Fruit fly (Drosophila melanogaster) whole organism, pupa: ENCODE measurements around the gene CAH7.
A peak's percentile ranks its signal among the peaks of the same experiment; 100 is the strongest.

Experiments
- CG10348 ChIP-seq: fragments of 200-800 bp; sonication (Bioruptor generic); IDR thresholded peaks from 2 replicates; pipeline ENCODE4 v1.3.6; 2022; ENCODE audit warnings: missing biosample characterization, missing genetic modification characterization
- CG12605 ChIP-seq: fragments of 200-800 bp; sonication (Bioruptor generic); IDR thresholded peaks from 2 replicates; pipeline ENCODE4 v1.3.6; 2022; ENCODE audit warnings: missing biosample characterization, missing genetic modification characterization
- CG13204 ChIP-seq: fragments of 200-800 bp; sonication (Bioruptor generic); optimal IDR thresholded peaks from 2 replicates; lab custom pipeline; 2018; ENCODE audit warnings: missing biosample characterization, mild to moderate bottlenecking, missing genetic modification characterization, moderate library complexity
- CG14655 ChIP-seq: fragments of 200-800 bp; sonication (Bioruptor generic); optimal IDR thresholded peaks from 3 replicates; lab custom pipeline; 2017; ENCODE audit warnings: mild to moderate bottlenecking, missing biosample characterization, missing genetic modification reagents, missing genetic modification characterization
- CG15710 ChIP-seq: fragments of 200-800 bp; sonication (Bioruptor generic); optimal IDR thresholded peaks from 2 replicates; lab custom pipeline; 2018; ENCODE audit warnings: missing biosample characterization, mild to moderate bottlenecking, missing genetic modification characterization, moderate library complexity
- CG17806 ChIP-seq: fragments of 200-800 bp; sonication (Bioruptor generic); optimal IDR thresholded peaks from 2 replicates; lab custom pipeline; 2018; ENCODE audit warnings: missing biosample characterization, mild to moderate bottlenecking, missing genetic modification characterization, moderate library complexity
- CG32121 ChIP-seq: fragments of 200-800 bp; sonication (Bioruptor generic); IDR thresholded peaks from 2 replicates; pipeline ENCODE4 v1.3.6; 2022; ENCODE audit warnings: missing biosample characterization, missing genetic modification characterization
- CG34367 ChIP-seq: fragments of 200-800 bp; sonication (Bioruptor generic); optimal IDR thresholded peaks from 2 replicates; lab custom pipeline; 2018; ENCODE audit warnings: missing biosample characterization, mild to moderate bottlenecking, missing genetic modification characterization
- CG4496 ChIP-seq: fragments of 200-800 bp; sonication (Bioruptor generic); IDR thresholded peaks from 3 replicates; pipeline ENCODE4 v1.3.6; 2022; ENCODE audit warnings: missing biosample characterization, missing genetic modification characterization
- CG8159 ChIP-seq: fragments of 200-800 bp; sonication (Bioruptor generic); optimal IDR thresholded peaks from 3 replicates; lab custom pipeline; 2018; ENCODE audit warnings: missing biosample characterization, mild to moderate bottlenecking, missing genetic modification characterization, moderate library complexity
- CG8301 ChIP-seq: fragments of 200-800 bp; sonication (Bioruptor generic); optimal IDR thresholded peaks from 2 replicates; lab custom pipeline; 2018; ENCODE audit warnings: missing biosample characterization, mild to moderate bottlenecking, missing genetic modification characterization
- CG9948 ChIP-seq: fragments of 200-800 bp; sonication (Bioruptor generic); optimal IDR thresholded peaks from 2 replicates; lab custom pipeline; 2018; ENCODE audit warnings: missing biosample characterization, mild to moderate bottlenecking, missing genetic modification characterization, moderate library complexity
- D1 ChIP-seq: fragments of 200-800 bp; sonication (Bioruptor generic); optimal IDR thresholded peaks from 2 replicates; lab custom pipeline; 2018; ENCODE audit warnings: missing biosample characterization, mild to moderate bottlenecking, missing genetic modification characterization, moderate library complexity
- EcR ChIP-seq: fragments of 200-800 bp; sonication (Bioruptor generic); optimal IDR thresholded peaks from 3 replicates; lab custom pipeline; 2019; ENCODE audit warnings: missing biosample characterization, missing genetic modification characterization, mild to moderate bottlenecking, moderate library complexity, missing genetic modification reagents
- Ets98B ChIP-seq: fragments of 200-800 bp; sonication (Bioruptor generic); IDR thresholded peaks from 2 replicates; pipeline ENCODE4 v1.3.6; 2022; ENCODE audit warnings: missing biosample characterization, missing genetic modification characterization
- Pif1A ChIP-seq: fragments of 200-800 bp; sonication (Bioruptor generic); optimal IDR thresholded peaks from 3 replicates; lab custom pipeline; 2016; ENCODE audit warnings: missing biosample characterization, missing genetic modification characterization
- Pif1B ChIP-seq: fragments of 200-800 bp; sonication (Bioruptor generic); optimal IDR thresholded peaks from 3 replicates; lab custom pipeline; 2016; ENCODE audit warnings: missing biosample characterization, missing genetic modification characterization
- Snoo ChIP-seq: fragments of 200-800 bp; sonication (Bioruptor generic); optimal IDR thresholded peaks from 3 replicates; lab custom pipeline; 2017; ENCODE audit warnings: missing biosample characterization, mild to moderate bottlenecking, missing genetic modification characterization, inconsistent platforms
- fd96Ca ChIP-seq: fragments of 200-800 bp; sonication (Bioruptor generic); IDR thresholded peaks from 3 replicates; pipeline ENCODE4 v1.3.6; 2022; ENCODE audit warnings: missing biosample characterization, missing genetic modification characterization
- gl ChIP-seq: fragments of 200-800 bp; sonication (Bioruptor generic); optimal IDR thresholded peaks from 2 replicates; lab custom pipeline; 2018; ENCODE audit warnings: missing biosample characterization, mild to moderate bottlenecking, missing genetic modification characterization
- rn ChIP-seq: fragments of 200-800 bp; sonication (Bioruptor generic); IDR thresholded peaks from 2 replicates; pipeline ENCODE4 v1.3.6; 2022; ENCODE audit warnings: missing biosample characterization, missing genetic modification characterization

The CAH7 gene

DNA sequence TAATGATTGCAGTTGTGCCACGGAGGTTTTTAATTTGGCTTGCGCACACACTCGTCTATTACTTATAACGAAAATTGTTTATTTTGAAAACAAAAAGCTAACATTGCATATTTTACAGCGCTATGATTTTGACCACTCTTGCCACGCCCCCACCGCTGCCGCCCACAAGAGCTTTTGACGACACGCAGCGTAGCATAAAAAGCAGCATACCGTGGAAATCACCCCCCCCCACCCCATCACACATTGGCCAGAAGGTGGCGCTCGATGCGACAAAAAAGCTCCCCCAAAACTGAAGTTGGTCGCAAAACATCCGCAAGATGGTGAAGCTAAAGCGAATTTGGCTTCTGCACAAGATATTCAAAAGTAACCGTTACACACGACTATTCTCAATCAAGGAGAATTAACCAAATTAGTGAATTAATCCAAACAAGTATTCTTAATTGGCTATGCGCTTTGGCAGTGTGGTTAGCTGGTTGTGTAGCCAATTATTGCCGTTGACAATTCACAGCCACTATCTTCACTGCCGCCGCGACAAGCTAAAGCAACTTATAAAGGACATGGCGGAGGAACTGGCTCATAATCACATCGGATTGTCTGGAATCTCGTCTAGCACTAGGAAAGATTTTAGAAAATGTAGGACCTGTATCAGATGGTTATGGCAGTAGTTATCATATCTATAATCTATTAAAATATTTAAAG is 11.4 kb upstream of the CAH7 start:
- TF ChIP-seq CG4496 (GFP tag; lab: Robert Waterston, UW) (peak; percentile 52; the same call in 1 of the 3 replicates), CG14655 (GFP tag; lab: Kevin White, UChicago) (no peak)
- TF ChIP-seq, all 21 proteins: peak for 1

dm6 chr3R:10106796-10107195 is 5.2 kb upstream of the CAH7 start:
- no peak for TF ChIP-seq Snoo (tag; lab: Kevin White, UChicago)
- TF ChIP-seq CG32121 (GFP tag; lab: Robert Waterston, UW) = peak; percentile 60; the same call in 1 of the 2 replicates

dm6 chr3R:10108289-10108928 is 3.6 kb upstream of the CAH7 start:
- no peak for TF ChIP-seq CG17806 (tag; lab: Kevin White, UChicago)
- no peak for TF ChIP-seq CG34367 (tag; lab: Kevin White, UChicago)
- TF ChIP-seq CG8159 (tag; lab: Kevin White, UChicago) = no peak
- no peak for TF ChIP-seq fd96Ca (GFP tag; lab: Robert Waterston, UW)
- no peak for TF ChIP-seq rn (GFP tag; lab: Robert Waterston, UW)
- 0 out of 3 replicates have a peak, but pooled peaks have one; percentile 42 for TF ChIP-seq CG4496 (GFP tag; lab: Robert Waterston, UW)
- TF ChIP-seq EcR = peak; percentile 9
- no peak for TF ChIP-seq Pif1B (GFP tag; lab: Kevin White, UChicago)
- TF ChIP-seq CG15710 (tag; lab: Kevin White, UChicago) = no peak
- TF ChIP-seq CG12605 = no peak
- TF ChIP-seq CG14655 (GFP tag; lab: Kevin White, UChicago) = no peak

- TF ChIP-seq fd96Ca (GFP tag; lab: Robert Waterston, UW) (peak; percentile 52; the same call in 1 of the 3 replicates), CG8159 (tag; lab: Kevin White, UChicago) (no peak), CG9948 (tag; lab: Kevin White, UChicago) (no peak), rn (GFP tag; lab: Robert Waterston, UW) (no peak), Pif1B (GFP tag; lab: Kevin White, UChicago) (peak; percentile 23), CG13204 (GFP tag; lab: Kevin White, UChicago) (no peak), CG4496 (GFP tag; lab: Robert Waterston, UW) (no peak), CG17806 (tag; lab: Kevin White, UChicago) (no peak), Pif1A (GFP tag; lab: Kevin White, UChicago) (no peak), CG14655 (GFP tag; lab: Kevin White, UChicago) (no peak), Ets98B (GFP tag; lab: Robert Waterston, UW) (peak; percentile 49; the same call in 1 of the 2 replicates), CG12605 (no peak), EcR (peak; percentile 94)
Observed at dm6 chr3R:10109212-10109880, 2.7 kb upstream of the CAH7 start.

DNA sequence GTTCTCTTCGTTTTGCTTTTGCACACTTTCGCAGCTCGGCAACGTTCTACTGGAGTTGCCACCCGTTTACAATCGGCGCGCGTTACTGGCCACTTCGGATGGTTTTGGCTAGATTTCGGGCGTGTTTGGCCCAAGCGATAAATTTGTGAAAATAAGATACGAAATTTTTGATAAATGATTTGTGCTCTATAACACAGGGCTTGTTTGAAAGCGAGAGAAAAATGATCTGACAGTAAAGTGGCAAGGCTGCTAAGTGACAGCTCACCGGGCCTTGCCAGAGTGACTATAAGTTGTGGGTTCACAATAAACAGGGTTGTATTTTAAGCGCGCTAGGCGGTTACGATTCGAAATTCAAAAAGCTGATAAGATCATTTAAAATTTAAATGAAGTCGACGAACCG is 2.1 kb upstream of the CAH7 start, which contains the start of gene Fmr1:
Fmr1 (minus strand) TSS at position 184 of the 400 bp plus-strand sequence.
- no peak for TF ChIP-seq EcR
- peak; percentile 18 for TF ChIP-seq CG15710 (tag; lab: Kevin White, UChicago)
- TF ChIP-seq CG12605 = no peak
- no peak for TF ChIP-seq CG8159 (tag; lab: Kevin White, UChicago)
- peak; percentile 14 for TF ChIP-seq CG17806 (tag; lab: Kevin White, UChicago)
- TF ChIP-seq CG9948 (tag; lab: Kevin White, UChicago) = peak; percentile 25
- TF ChIP-seq gl (tag; lab: Kevin White, UChicago) = no peak
- no peak for TF ChIP-seq D1
- no peak for TF ChIP-seq CG34367 (tag; lab: Kevin White, UChicago)
- TF ChIP-seq CG4496 (GFP tag; lab: Robert Waterston, UW) = no peak
- TF ChIP-seq Pif1B (GFP tag; lab: Kevin White, UChicago) = no peak
- TF ChIP-seq fd96Ca (GFP tag; lab: Robert Waterston, UW) = no peak
- no peak for TF ChIP-seq Snoo (tag; lab: Kevin White, UChicago)
- TF ChIP-seq Pif1A (GFP tag; lab: Kevin White, UChicago) = no peak
- TF ChIP-seq CG8301 (tag; lab: Kevin White, UChicago) = no peak
- TF ChIP-seq rn (GFP tag; lab: Robert Waterston, UW) = no peak
- no peak for TF ChIP-seq CG10348 (GFP tag; lab: Robert Waterston, UW)
